Worm (Caenorhabditis elegans) whole organism, L2 larva: Measurements from ENCODE around the gene T11F9.21.

Source experiments
- C34F6.9 ChIP-seq: fragments of 150-350 bp; optimal IDR thresholded peaks from 2 replicates; lab custom pipeline; 2014; ENCODE audit warnings: missing biosample characterization, missing genetic modification characterization
- F13H6.1 ChIP-seq: sonication (generic microtip); optimal IDR thresholded peaks from 2 replicates; lab custom pipeline; 2016; ENCODE audit warnings: missing genetic modification characterization, missing compliant biosample characterization
- Y55F3AM.14 ChIP-seq: fragments of 200-800 bp; sonication (Bioruptor generic); optimal IDR thresholded peaks from 2 replicates; lab custom pipeline; 2018; ENCODE audit warnings: mild to moderate bottlenecking, missing genetic modification characterization, missing compliant biosample characterization
- ZK546.5 ChIP-seq: sonication (generic microtip); optimal IDR thresholded peaks from 2 replicates; lab custom pipeline; 2017; ENCODE audit warnings: missing biosample characterization, missing genetic modification characterization
- alr-1 ChIP-seq: fragments of 150-350 bp; optimal IDR thresholded peaks from 2 replicates; lab custom pipeline; 2014; ENCODE audit warnings: missing biosample characterization, missing genetic modification characterization
- aly-2 ChIP-seq: fragments of 150-350 bp; optimal IDR thresholded peaks from 2 replicates; lab custom pipeline; 2014; ENCODE audit warnings: missing biosample characterization, missing genetic modification characterization
- ceh-16 ChIP-seq: fragments of 150-350 bp; optimal IDR thresholded peaks from 2 replicates; lab custom pipeline; 2014; ENCODE audit warnings: missing biosample characterization, missing genetic modification characterization
- ceh-82 ChIP-seq: fragments of 150-350 bp; optimal IDR thresholded peaks from 2 replicates; lab custom pipeline; 2014; ENCODE audit warnings: missing biosample characterization, missing genetic modification characterization
- crh-2 ChIP-seq: sonication (generic microtip); optimal IDR thresholded peaks from 2 replicates; lab custom pipeline; 2017; ENCODE audit warnings: missing biosample characterization, missing genetic modification characterization
- dmd-4 ChIP-seq: sonication (generic microtip); optimal IDR thresholded peaks from 2 replicates; lab custom pipeline; 2017; ENCODE audit warnings: missing biosample characterization, missing genetic modification characterization
- elt-1 ChIP-seq: fragments of 150-350 bp; optimal IDR thresholded peaks from 2 replicates; lab custom pipeline; 2014; ENCODE audit warnings: missing biosample characterization, missing genetic modification characterization
- elt-3 ChIP-seq: sonication (generic microtip); optimal IDR thresholded peaks from 2 replicates; lab custom pipeline; 2017; ENCODE audit warnings: missing biosample characterization, missing genetic modification characterization
- fos-1 ChIP-seq: fragments of 150-350 bp; optimal IDR thresholded peaks from 2 replicates; lab custom pipeline; 2014; ENCODE audit warnings: missing biosample characterization, missing genetic modification characterization
- lin-11 ChIP-seq: fragments of 150-350 bp; sonication (generic microtip); optimal IDR thresholded peaks from 2 replicates; lab custom pipeline; 2014; ENCODE audit warnings: missing biosample characterization, missing genetic modification characterization, inconsistent platforms, mixed read lengths
- lin-13 ChIP-seq: fragments of 150-350 bp; optimal IDR thresholded peaks from 2 replicates; lab custom pipeline; 2014; ENCODE audit warnings: missing biosample characterization, missing genetic modification reagents, missing genetic modification characterization
- lsy-2 ChIP-seq, 2 experiments: fragments of 150-350 bp in 1 of 2; sonication (generic microtip) in 1 of 2; optimal IDR thresholded peaks; 2 replicates each; lab custom pipeline; 2014 to 2017; ENCODE audit warnings: missing biosample characterization in 2 of 2, missing genetic modification characterization in 2 of 2
- mab-5 ChIP-seq: fragments of 150-350 bp; optimal IDR thresholded peaks from 2 replicates; lab custom pipeline; 2014; ENCODE audit warnings: missing biosample characterization, missing genetic modification characterization
- mbf-1 ChIP-seq: sonication (generic microtip); optimal IDR thresholded peaks from 2 replicates; lab custom pipeline; 2017; ENCODE audit warnings: missing biosample characterization, missing genetic modification characterization
- mdl-1 ChIP-seq, 2 experiments: fragments of 150-350 bp in 1 of 2; sonication (generic microtip) in 1 of 2; optimal IDR thresholded peaks; 2 replicates each; lab custom pipeline; 2017; ENCODE audit warnings: missing biosample characterization in 2 of 2, missing genetic modification characterization in 2 of 2
- nhr-10 ChIP-seq: sonication (generic microtip); optimal IDR thresholded peaks from 2 replicates; lab custom pipeline; 2017; ENCODE audit warnings: missing biosample characterization, missing genetic modification characterization
- nhr-129 ChIP-seq: fragments of 150-350 bp; optimal IDR thresholded peaks from 2 replicates; lab custom pipeline; 2014; ENCODE audit warnings: missing biosample characterization, missing genetic modification characterization
- nhr-21 ChIP-seq: fragments of 150-350 bp; optimal IDR thresholded peaks from 2 replicates; lab custom pipeline; 2014; ENCODE audit warnings: missing biosample characterization, missing genetic modification characterization
- nhr-23 ChIP-seq: fragments of 150-350 bp; optimal IDR thresholded peaks from 2 replicates; lab custom pipeline; 2014; ENCODE audit warnings: missing biosample characterization, missing genetic modification reagents, missing genetic modification characterization
- nhr-237 ChIP-seq: fragments of 150-350 bp; optimal IDR thresholded peaks from 2 replicates; lab custom pipeline; 2014; ENCODE audit warnings: missing biosample characterization, missing genetic modification characterization
- nhr-25 ChIP-seq: fragments of 150-350 bp; sonication (generic microtip); optimal IDR thresholded peaks from 3 replicates; lab custom pipeline; 2014; ENCODE audit warnings: missing biosample characterization, missing genetic modification characterization
- peb-1 ChIP-seq: fragments of 150-350 bp; optimal IDR thresholded peaks from 2 replicates; lab custom pipeline; 2014; ENCODE audit warnings: missing biosample characterization, missing genetic modification characterization
- sem-4 ChIP-seq: fragments of 150-350 bp; optimal IDR thresholded peaks from 2 replicates; lab custom pipeline; 2014; ENCODE audit warnings: missing biosample characterization, missing genetic modification reagents, missing genetic modification characterization
- skn-1 ChIP-seq: sonication (generic microtip); optimal IDR thresholded peaks from 2 replicates; lab custom pipeline; 2017; ENCODE audit warnings: missing biosample characterization, missing genetic modification characterization
- sma-3 ChIP-seq: sonication (generic microtip); optimal IDR thresholded peaks from 2 replicates; lab custom pipeline; 2016; ENCODE audit warnings: missing genetic modification reagents, missing genetic modification characterization, missing compliant biosample characterization
- sma-9 ChIP-seq, 2 experiments: fragments of 150-350 bp in 1 of 2; sonication (generic microtip) in 1 of 2; optimal IDR thresholded peaks; 2 replicates each; lab custom pipeline; 2014 to 2016; ENCODE audit warnings: missing genetic modification characterization in 2 of 2, mild to moderate bottlenecking in 1 of 2, missing biosample characterization in 1 of 2, missing compliant biosample characterization in 1 of 2, missing genetic modification reagents in 1 of 2, moderate library complexity in 1 of 2
- snpc-4 ChIP-seq: fragments of 150-350 bp; optimal IDR thresholded peaks from 2 replicates; lab custom pipeline; 2014; ENCODE audit warnings: missing biosample characterization, missing genetic modification characterization
- unc-55 ChIP-seq: fragments of 150-350 bp; sonication (generic microtip); optimal IDR thresholded peaks from 3 replicates; lab custom pipeline; 2014; ENCODE audit warnings: missing biosample characterization, missing genetic modification reagents, missing genetic modification characterization
- unc-62 ChIP-seq: fragments of 150-350 bp; optimal IDR thresholded peaks from 2 replicates; lab custom pipeline; 2014; ENCODE audit warnings: missing biosample characterization, missing genetic modification reagents, missing genetic modification characterization
- zag-1 ChIP-seq: fragments of 150-350 bp; optimal IDR thresholded peaks from 2 replicates; lab custom pipeline; 2014; ENCODE audit warnings: missing biosample characterization, missing genetic modification characterization
- ztf-11 ChIP-seq: sonication (generic microtip); optimal IDR thresholded peaks from 2 replicates; lab custom pipeline; 2017; ENCODE audit warnings: missing biosample characterization, missing genetic modification characterization
- ztf-4 ChIP-seq: fragments of 150-350 bp; optimal IDR thresholded peaks from 2 replicates; lab custom pipeline; 2014; ENCODE audit warnings: missing biosample characterization, missing genetic modification characterization

Gene T11F9.21

DNA sequence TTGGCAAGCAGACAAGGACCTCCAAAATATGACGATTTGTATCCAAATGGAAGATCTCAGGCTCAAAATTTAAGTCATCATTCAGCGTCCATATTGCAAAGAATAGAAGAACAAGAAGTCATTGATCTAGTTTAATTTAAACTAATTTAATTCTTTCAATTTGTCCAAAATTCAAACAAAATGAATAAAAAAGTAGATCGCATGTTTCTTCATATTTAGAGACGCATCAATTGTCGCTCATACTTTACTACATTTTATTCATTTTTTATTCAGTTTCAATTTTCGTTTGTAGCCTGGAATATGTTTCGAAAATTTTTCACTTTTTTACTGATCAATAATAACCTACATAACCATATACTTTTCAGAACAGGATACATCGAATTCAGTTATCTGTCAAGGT, at the start of gene T11F9.21:
T11F9.21 (plus strand) TSS at position 301 of the 400 bp plus-strand sequence.
- TF ChIP-seq nhr-25 (tag; lab: Kevin White, UChicago) (no peak), nhr-237 (tag; lab: Kevin White, UChicago) (no peak), elt-1 (tag; lab: Kevin White, UChicago) (no peak), lsy-2 (tag; optimal IDR thresholded peaks at IDR 0.05; lab: Kevin White, UChicago) (no peak), dmd-4 (no peak), F13H6.1 (tag; lab: Kevin White, UChicago) (no peak), ceh-82 (tag; lab: Kevin White, UChicago) (no peak)

DNA sequence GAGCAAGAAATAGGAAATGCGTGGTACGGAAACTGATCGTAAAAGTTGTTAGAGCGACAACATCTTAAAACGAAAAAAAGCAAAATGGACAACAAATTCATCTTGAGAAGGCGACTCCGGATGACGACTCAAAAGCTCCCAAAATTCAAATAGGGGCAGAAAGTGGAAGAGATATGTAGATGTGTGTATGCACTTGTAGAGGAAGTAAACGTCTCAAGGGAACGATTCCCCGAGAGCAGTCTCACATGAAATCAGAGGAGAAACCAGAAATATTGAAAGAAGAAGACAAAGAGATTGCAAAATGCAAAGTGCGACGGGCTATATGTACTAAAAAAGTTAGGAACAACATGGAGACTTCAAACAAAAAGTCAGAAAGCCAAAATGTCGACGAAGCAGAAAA, 49.1 kb upstream of the T11F9.21 start, which contains the start of gene F57B7.2:
F57B7.2 (minus strand) TSS at position 101 of the 400 bp plus-strand sequence.
- TF ChIP-seq ztf-4 (tag; lab: Kevin White, UChicago) (no peak), sma-9 (GFP tag; optimal IDR thresholded peaks at IDR 0.05; lab: Kevin White, UChicago) (peak; percentile 7), sma-9 (tag; optimal IDR thresholded peaks at IDR 0.05; lab: Kevin White, UChicago) (no peak), mab-5 (tag; lab: Kevin White, UChicago) (peak; percentile 2)

DNA sequence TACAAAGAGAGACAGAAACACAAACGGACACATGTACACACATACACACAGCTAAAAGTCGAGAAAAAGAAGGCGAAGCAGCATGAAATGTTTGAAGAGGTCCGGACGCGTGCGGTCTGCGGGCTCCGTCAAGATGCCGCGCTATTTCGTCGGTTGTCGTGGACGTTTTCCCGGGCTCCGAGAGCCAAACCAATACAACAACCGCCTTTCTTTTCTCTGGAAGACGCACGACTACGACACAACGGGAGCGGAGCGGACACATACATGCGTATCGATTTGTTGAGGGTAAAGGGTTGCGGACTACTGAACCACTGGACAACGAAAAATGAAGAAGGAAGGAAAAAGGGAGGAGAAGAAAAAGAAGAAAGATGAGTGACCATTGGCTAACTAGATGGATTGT, 47.2 kb upstream of the T11F9.21 start:
- peak; percentile 43 for TF ChIP-seq C34F6.9 (tag; lab: Kevin White, UChicago)
- peak; percentile 14 for TF ChIP-seq sma-9 (GFP tag; optimal IDR thresholded peaks at IDR 0.05; lab: Kevin White, UChicago)
- no peak for TF ChIP-seq sma-9 (tag; optimal IDR thresholded peaks at IDR 0.05; lab: Kevin White, UChicago)
- no peak for TF ChIP-seq lin-11 (tag; lab: Kevin White, UChicago)
- no peak for TF ChIP-seq nhr-23 (tag; lab: Kevin White, UChicago)
- TF ChIP-seq ztf-11 (tag; lab: Kevin White, UChicago) = no peak
- TF ChIP-seq mab-5 (tag; lab: Kevin White, UChicago) = peak; percentile 14
- TF ChIP-seq lsy-2 (tag; optimal IDR thresholded peaks at IDR 0.05; lab: Kevin White, UChicago) = peak in 1 of 2 experiments; percentile 5
- peak; percentile 22 for TF ChIP-seq lin-13
- TF ChIP-seq unc-62 (GFP tag; lab: Kevin White, UChicago) = no peak
- TF ChIP-seq nhr-25 (tag; lab: Kevin White, UChicago) = no peak
- TF ChIP-seq dmd-4 = no peak
- no peak for TF ChIP-seq ZK546.5 (tag; lab: Kevin White, UChicago)
- peak in 1 of 2 experiments; percentile 29 for TF ChIP-seq mdl-1 (tag; optimal IDR thresholded peaks at IDR 0.05; lab: Kevin White, UChicago)
- peak; percentile 23 for TF ChIP-seq sem-4
- peak; percentile 58 for TF ChIP-seq zag-1 (tag; lab: Kevin White, UChicago)
- no peak for TF ChIP-seq nhr-10
- no peak for TF ChIP-seq elt-3 (tag; lab: Kevin White, UChicago)
- TF ChIP-seq unc-55 (GFP tag; lab: Kevin White, UChicago) = peak; percentile 61
- peak; percentile 75 for TF ChIP-seq F13H6.1 (tag; lab: Kevin White, UChicago)
- TF ChIP-seq aly-2 = no peak
- TF ChIP-seq fos-1 (tag; lab: Kevin White, UChicago) = no peak
- TF ChIP-seq alr-1 (tag; lab: Kevin White, UChicago) = no peak
- no peak for TF ChIP-seq elt-1 (tag; lab: Kevin White, UChicago)

DNA sequence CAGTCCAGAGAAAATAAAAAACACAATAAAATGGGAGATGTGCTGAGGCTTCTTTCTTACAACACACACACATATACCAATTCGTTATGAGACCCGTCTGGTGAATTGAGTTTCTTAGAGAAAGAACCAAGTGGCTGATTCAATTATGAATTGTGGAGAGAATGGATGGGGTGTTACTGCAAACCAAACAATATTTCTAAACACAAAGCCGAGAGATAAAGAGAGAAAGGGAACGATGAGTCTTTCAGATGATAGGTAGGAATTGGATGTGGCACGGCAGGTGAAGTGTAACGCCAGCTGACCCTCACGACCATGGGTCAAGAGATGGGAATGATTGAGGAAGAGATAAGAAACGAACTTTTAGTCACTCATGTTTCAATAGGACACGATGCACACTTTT, 46.3 kb upstream of the T11F9.21 start, which contains the start of gene mig-17:
mig-17 (plus strand) TSS at position 389 of the 400 bp plus-strand sequence.
- no peak for TF ChIP-seq skn-1 (tag; lab: Kevin White, UChicago)
- TF ChIP-seq lsy-2 (tag; optimal IDR thresholded peaks at IDR 0.05; lab: Kevin White, UChicago) = no peak
- TF ChIP-seq F13H6.1 (tag; lab: Kevin White, UChicago) = peak; percentile 56
- TF ChIP-seq sem-4 = no peak
- no peak for TF ChIP-seq peb-1
- TF ChIP-seq nhr-129 (tag; lab: Kevin White, UChicago) = peak; percentile 31
- TF ChIP-seq sma-9 (GFP tag; optimal IDR thresholded peaks at IDR 0.05; lab: Kevin White, UChicago) = peak; percentile 7
- no peak for TF ChIP-seq sma-9 (tag; optimal IDR thresholded peaks at IDR 0.05; lab: Kevin White, UChicago)
- TF ChIP-seq, all 48 proteins: peak for 3

DNA sequence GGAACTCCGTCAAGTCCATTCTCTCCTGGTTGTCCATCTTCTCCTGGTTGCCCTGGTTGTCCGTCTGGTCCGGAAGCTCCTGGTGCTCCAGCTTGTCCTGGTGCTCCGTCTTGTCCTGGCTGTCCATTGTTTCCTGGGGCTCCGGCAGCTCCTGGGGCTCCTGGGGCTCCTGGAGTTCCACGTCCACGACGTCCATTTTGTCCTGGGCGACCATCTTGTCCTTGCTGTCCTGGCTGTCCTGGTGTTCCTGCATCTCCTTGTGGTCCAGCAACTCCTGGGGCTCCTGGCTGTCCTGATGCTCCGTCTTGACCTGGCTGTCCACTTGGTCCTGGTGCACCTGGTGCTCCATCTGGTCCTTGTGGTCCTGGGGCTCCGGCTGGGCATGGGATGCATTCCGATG, 43.2 kb upstream of the T11F9.21 start:
- TF ChIP-seq crh-2 (tag; lab: Kevin White, UChicago) (no peak), lin-13 (no peak), fos-1 (tag; lab: Kevin White, UChicago) (no peak), nhr-25 (tag; lab: Kevin White, UChicago) (no peak), zag-1 (tag; lab: Kevin White, UChicago) (no peak), snpc-4 (tag; lab: Kevin White, UChicago) (no peak), sma-9 (GFP tag; optimal IDR thresholded peaks at IDR 0.05; lab: Kevin White, UChicago) (no peak), sma-9 (tag; optimal IDR thresholded peaks at IDR 0.05; lab: Kevin White, UChicago) (no peak), nhr-129 (tag; lab: Kevin White, UChicago) (no peak), sma-3 (GFP tag; lab: Kevin White, UChicago) (no peak), nhr-21 (tag; lab: Kevin White, UChicago) (no peak), mbf-1 (tag; lab: Kevin White, UChicago) (no peak), aly-2 (no peak), ceh-16 (tag; lab: Kevin White, UChicago) (no peak), Y55F3AM.14 (no peak), dmd-4 (no peak), ztf-4 (tag; lab: Kevin White, UChicago) (no peak), F13H6.1 (tag; lab: Kevin White, UChicago) (no peak)
